Worm (Caenorhabditis elegans) whole organism, mixed stage, embryonic: ENCODE measurements around the gene pfn-3.

Experiments used
- M03D4.4 ChIP-seq: sonication (generic microtip); optimal IDR thresholded peaks from 2 replicates; lab custom pipeline; 2017; ENCODE audit warnings: mild to moderate bottlenecking, missing genetic modification characterization, missing compliant biosample characterization
- bed-3 ChIP-seq: fragments of 200-800 bp; sonication (Bioruptor generic); optimal IDR thresholded peaks from 3 replicates; lab custom pipeline; 2018; ENCODE audit warnings: mild to moderate bottlenecking, missing genetic modification characterization, moderate library complexity, missing compliant biosample characterization
- blmp-1 ChIP-seq: fragments of 150-350 bp; optimal IDR thresholded peaks from 2 replicates; lab custom pipeline; 2014; ENCODE audit warnings: missing biosample characterization, missing genetic modification characterization
- ceh-39 ChIP-seq: fragments of 150-350 bp; optimal IDR thresholded peaks from 2 replicates; lab custom pipeline; 2014; ENCODE audit warnings: missing biosample characterization, missing genetic modification characterization
- ceh-83 ChIP-seq: fragments of 200-800 bp; sonication (Bioruptor generic); optimal IDR thresholded peaks from 2 replicates; lab custom pipeline; 2018; ENCODE audit warnings: mild to moderate bottlenecking, missing genetic modification characterization, missing compliant biosample characterization
- ces-1 ChIP-seq: fragments of 150-350 bp; optimal IDR thresholded peaks from 2 replicates; lab custom pipeline; 2014; ENCODE audit warnings: missing biosample characterization, missing genetic modification reagents, missing genetic modification characterization
- cnd-1 ChIP-seq: fragments of 200-800 bp; sonication (Bioruptor generic); optimal IDR thresholded peaks from 2 replicates; lab custom pipeline; 2018; ENCODE audit warnings: mild to moderate bottlenecking, missing genetic modification characterization, missing compliant biosample characterization
- drap-1 ChIP-seq: fragments of 200-800 bp; sonication (Bioruptor generic); optimal IDR thresholded peaks from 3 replicates; lab custom pipeline; 2018; ENCODE audit warnings: mild to moderate bottlenecking, missing genetic modification characterization, missing compliant biosample characterization
- elt-1 ChIP-seq: sonication (generic microtip); optimal IDR thresholded peaks from 2 replicates; lab custom pipeline; 2017; ENCODE audit warnings: missing genetic modification characterization, mild to moderate bottlenecking, missing compliant biosample characterization, antibody characterized with exemption, moderate library complexity, borderline replicate concordance; ENCODE audit not compliant: insufficient read depth
- elt-3 ChIP-seq: fragments of 150-350 bp; optimal IDR thresholded peaks from 2 replicates; lab custom pipeline; 2014; ENCODE audit warnings: missing biosample characterization, missing genetic modification characterization
- flh-1 ChIP-seq: fragments of 200-800 bp; sonication (Bioruptor generic); optimal IDR thresholded peaks from 2 replicates; lab custom pipeline; 2018; ENCODE audit warnings: mild to moderate bottlenecking, missing genetic modification characterization, moderate library complexity, missing compliant biosample characterization
- ham-2 ChIP-seq: fragments of 200-800 bp; sonication (Bioruptor generic); optimal IDR thresholded peaks from 2 replicates; lab custom pipeline; 2018; ENCODE audit warnings: mild to moderate bottlenecking, missing genetic modification characterization, missing compliant biosample characterization
- hlh-1 ChIP-seq: fragments of 150-350 bp; optimal IDR thresholded peaks from 2 replicates; lab custom pipeline; 2014; ENCODE audit warnings: missing biosample characterization, missing genetic modification reagents, missing genetic modification characterization
- lin-13 ChIP-seq: fragments of 150-350 bp; optimal IDR thresholded peaks from 2 replicates; lab custom pipeline; 2014; ENCODE audit warnings: missing biosample characterization, missing genetic modification characterization
- lin-32 ChIP-seq: fragments of 200-800 bp; sonication (Bioruptor generic); optimal IDR thresholded peaks from 2 replicates; lab custom pipeline; 2018; ENCODE audit warnings: mild to moderate bottlenecking, missing genetic modification characterization, missing compliant biosample characterization
- lsy-2 ChIP-seq: fragments of 150-350 bp; optimal IDR thresholded peaks from 2 replicates; lab custom pipeline; 2014; ENCODE audit warnings: missing biosample characterization, missing genetic modification characterization
- mab-5 ChIP-seq: fragments of 150-350 bp; optimal IDR thresholded peaks from 2 replicates; lab custom pipeline; 2014; ENCODE audit warnings: missing biosample characterization, missing genetic modification characterization
- mep-1 ChIP-seq: fragments of 150-350 bp; optimal IDR thresholded peaks from 2 replicates; lab custom pipeline; 2017; ENCODE audit warnings: missing biosample characterization, missing genetic modification reagents, missing genetic modification characterization, inconsistent platforms
- mls-2 ChIP-seq: sonication (generic microtip); optimal IDR thresholded peaks from 2 replicates; lab custom pipeline; 2016; ENCODE audit warnings: mild to moderate bottlenecking, missing genetic modification characterization, moderate library complexity, missing compliant biosample characterization
- nhr-12 ChIP-seq: fragments of 150-350 bp; optimal IDR thresholded peaks from 2 replicates; lab custom pipeline; 2014; ENCODE audit warnings: missing biosample characterization, missing genetic modification characterization
- nhr-2 ChIP-seq: fragments of 150-350 bp; optimal IDR thresholded peaks from 2 replicates; lab custom pipeline; 2014; ENCODE audit warnings: missing biosample characterization, missing genetic modification characterization
- nhr-237 ChIP-seq: fragments of 150-350 bp; optimal IDR thresholded peaks from 2 replicates; lab custom pipeline; 2014; ENCODE audit warnings: missing biosample characterization, missing genetic modification characterization
- nhr-28 ChIP-seq: fragments of 150-350 bp; optimal IDR thresholded peaks from 2 replicates; lab custom pipeline; 2014; ENCODE audit warnings: missing biosample characterization, missing genetic modification characterization
- nhr-76 ChIP-seq: sonication (generic microtip); optimal IDR thresholded peaks from 2 replicates; lab custom pipeline; 2017; ENCODE audit warnings: missing biosample characterization, missing genetic modification characterization
- pha-4 ChIP-seq: fragments of 150-350 bp; optimal IDR thresholded peaks from 2 replicates; lab custom pipeline; 2018; ENCODE audit warnings: missing biosample characterization, missing genetic modification reagents, missing genetic modification characterization
- sem-2 ChIP-seq: fragments of 200-800 bp; sonication (Bioruptor generic); optimal IDR thresholded peaks from 2 replicates; lab custom pipeline; 2018; ENCODE audit warnings: mild to moderate bottlenecking, missing genetic modification characterization, missing compliant biosample characterization
- snpc-4 ChIP-seq: fragments of 150-350 bp; optimal IDR thresholded peaks from 2 replicates; lab custom pipeline; 2014; ENCODE audit warnings: missing biosample characterization, missing genetic modification characterization
- sptf-1 ChIP-seq: sonication (generic microtip); optimal IDR thresholded peaks from 2 replicates; lab custom pipeline; 2017; ENCODE audit warnings: mild to moderate bottlenecking, missing genetic modification characterization, moderate library complexity, missing compliant biosample characterization
- unc-120 ChIP-seq: sonication (generic microtip); optimal IDR thresholded peaks from 2 replicates; lab custom pipeline; 2017; ENCODE audit warnings: missing genetic modification characterization, missing compliant biosample characterization; ENCODE audit not compliant: poor library complexity, severe bottlenecking
- unc-39 ChIP-seq: fragments of 150-350 bp; optimal IDR thresholded peaks from 2 replicates; lab custom pipeline; 2014; ENCODE audit warnings: missing biosample characterization, missing genetic modification characterization
- unc-62 ChIP-seq: fragments of 150-350 bp; optimal IDR thresholded peaks from 2 replicates; lab custom pipeline; 2014; ENCODE audit warnings: missing biosample characterization, missing genetic modification reagents, missing genetic modification characterization
- zip-8 ChIP-seq: fragments of 150-350 bp; optimal IDR thresholded peaks from 2 replicates; lab custom pipeline; 2014; ENCODE audit warnings: missing biosample characterization, missing genetic modification characterization
- ztf-11 ChIP-seq: fragments of 150-350 bp; optimal IDR thresholded peaks from 2 replicates; lab custom pipeline; 2014; ENCODE audit warnings: missing biosample characterization, missing genetic modification characterization

pfn-3 gene

DNA sequence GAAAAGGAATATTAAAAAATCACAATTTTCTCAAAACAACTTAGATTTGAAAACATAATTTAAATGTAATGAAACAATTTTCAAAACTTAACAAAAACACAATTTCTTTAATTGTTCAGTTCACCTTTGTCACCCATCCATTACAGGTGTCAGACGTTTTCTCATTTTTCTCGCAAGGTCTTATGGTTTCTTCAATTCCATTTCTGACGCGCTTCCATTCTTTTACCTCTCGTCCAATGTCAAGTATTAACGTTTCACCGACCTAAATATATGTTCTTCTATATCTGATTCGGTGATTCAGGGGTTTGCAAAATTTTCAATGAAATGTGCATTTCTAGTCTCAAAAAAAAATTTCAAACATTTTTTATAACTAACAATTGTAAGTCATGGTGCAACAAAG lies 43.0 kb upstream of the pfn-3 start:
- TF ChIP-seq elt-3 (tag; lab: Kevin White, UChicago) (no peak), lin-32 (GFP tag; lab: Kevin White, UChicago) (no peak), mep-1 (tag; lab: Kevin White, UChicago) (no peak), ceh-39 (tag; lab: Kevin White, UChicago) (no peak), ces-1 (GFP tag; lab: Kevin White, UChicago) (no peak), nhr-76 (tag; lab: Kevin White, UChicago) (no peak), unc-39 (tag; lab: Kevin White, UChicago) (no peak)
- TF ChIP-seq, all 35 proteins: peak for 0

ce11 chrX:1122198-1122597 lies 41.7 kb upstream of the pfn-3 start:
- TF ChIP-seq nhr-2 (tag; lab: Kevin White, UChicago): no peak
- TF ChIP-seq nhr-28 (tag; lab: Kevin White, UChicago): no peak
- TF ChIP-seq ces-1 (GFP tag; lab: Kevin White, UChicago): peak; percentile 25
- no peak for TF ChIP-seq bed-3 (GFP tag; lab: Kevin White, UChicago)
- peak; percentile 11 for TF ChIP-seq mab-5 (tag; lab: Kevin White, UChicago)
- TF ChIP-seq unc-39 (tag; lab: Kevin White, UChicago): no peak
- TF ChIP-seq ham-2 (GFP tag; lab: Kevin White, UChicago): no peak
- no peak for TF ChIP-seq nhr-76 (tag; lab: Kevin White, UChicago)
- no peak for TF ChIP-seq nhr-237 (tag; lab: Kevin White, UChicago)
- no peak for TF ChIP-seq snpc-4
- TF ChIP-seq unc-120: peak; percentile 18
- TF ChIP-seq ztf-11 (tag; lab: Kevin White, UChicago): no peak
- TF ChIP-seq flh-1: no peak
- no peak for TF ChIP-seq drap-1
- peak; percentile 63 for TF ChIP-seq unc-62 (GFP tag; lab: Kevin White, UChicago)
- no peak for TF ChIP-seq ceh-39 (tag; lab: Kevin White, UChicago)

- no peak for TF ChIP-seq elt-3 (tag; lab: Kevin White, UChicago)
- TF ChIP-seq ztf-11 (tag; lab: Kevin White, UChicago): no peak
- TF ChIP-seq M03D4.4 (tag; lab: Kevin White, UChicago): no peak
- no peak for TF ChIP-seq mab-5 (tag; lab: Kevin White, UChicago)
- TF ChIP-seq sem-2 (GFP tag; lab: Kevin White, UChicago): no peak
- no peak for TF ChIP-seq ceh-83 (GFP tag; lab: Kevin White, UChicago)
- TF ChIP-seq nhr-2 (tag; lab: Kevin White, UChicago): no peak
- no peak for TF ChIP-seq zip-8 (tag; lab: Kevin White, UChicago)
- no peak for TF ChIP-seq snpc-4
- no peak for TF ChIP-seq unc-120
- no peak for TF ChIP-seq mep-1 (tag; lab: Kevin White, UChicago)
- no peak for TF ChIP-seq elt-1
- no peak for TF ChIP-seq lsy-2 (tag; lab: Kevin White, UChicago)
- no peak for TF ChIP-seq flh-1
- no peak for TF ChIP-seq pha-4 (tag; lab: Kevin White, UChicago)
These were observed 41.1 kb upstream of the pfn-3 start for ce11 chrX:1121575-1121974.

ce11 chrX:1120326-1120725 lies 39.9 kb upstream of the pfn-3 start:
- no peak for TF ChIP-seq lin-32 (GFP tag; lab: Kevin White, UChicago)
- peak; percentile 32 for TF ChIP-seq M03D4.4 (tag; lab: Kevin White, UChicago)
- TF ChIP-seq ceh-83 (GFP tag; lab: Kevin White, UChicago): no peak
- TF ChIP-seq mab-5 (tag; lab: Kevin White, UChicago): peak; percentile 52
- no peak for TF ChIP-seq nhr-237 (tag; lab: Kevin White, UChicago)
- TF ChIP-seq unc-39 (tag; lab: Kevin White, UChicago): no peak
- TF ChIP-seq nhr-12: no peak
- peak; percentile 64 for TF ChIP-seq nhr-2 (tag; lab: Kevin White, UChicago)
- TF ChIP-seq zip-8 (tag; lab: Kevin White, UChicago): no peak
- TF ChIP-seq mls-2: peak; percentile 68
- no peak for TF ChIP-seq lin-13 (tag; lab: Kevin White, UChicago)
- TF ChIP-seq snpc-4: no peak
- TF ChIP-seq lsy-2 (tag; lab: Kevin White, UChicago): no peak
- TF ChIP-seq sptf-1 (tag; lab: Kevin White, UChicago): peak; percentile 46
- TF ChIP-seq unc-120: peak; percentile 59
- no peak for TF ChIP-seq elt-1
- TF ChIP-seq hlh-1 (tag; lab: Kevin White, UChicago): peak; percentile 33
- no peak for TF ChIP-seq ceh-39 (tag; lab: Kevin White, UChicago)
- peak; percentile 99 for TF ChIP-seq ces-1 (GFP tag; lab: Kevin White, UChicago)
- no peak for TF ChIP-seq ham-2 (GFP tag; lab: Kevin White, UChicago)
- no peak for TF ChIP-seq nhr-76 (tag; lab: Kevin White, UChicago)
- TF ChIP-seq cnd-1: peak; percentile 23
- peak; percentile 99 for TF ChIP-seq unc-62 (GFP tag; lab: Kevin White, UChicago)
- peak; percentile 5 for TF ChIP-seq mep-1 (tag; lab: Kevin White, UChicago)
- TF ChIP-seq blmp-1 (tag; lab: Kevin White, UChicago): no peak
- TF ChIP-seq sem-2 (GFP tag; lab: Kevin White, UChicago): no peak
- TF ChIP-seq ztf-11 (tag; lab: Kevin White, UChicago): peak; percentile 36
